Worm (Caenorhabditis elegans): ENCODE results near the gene aldo-2.

DNA sequence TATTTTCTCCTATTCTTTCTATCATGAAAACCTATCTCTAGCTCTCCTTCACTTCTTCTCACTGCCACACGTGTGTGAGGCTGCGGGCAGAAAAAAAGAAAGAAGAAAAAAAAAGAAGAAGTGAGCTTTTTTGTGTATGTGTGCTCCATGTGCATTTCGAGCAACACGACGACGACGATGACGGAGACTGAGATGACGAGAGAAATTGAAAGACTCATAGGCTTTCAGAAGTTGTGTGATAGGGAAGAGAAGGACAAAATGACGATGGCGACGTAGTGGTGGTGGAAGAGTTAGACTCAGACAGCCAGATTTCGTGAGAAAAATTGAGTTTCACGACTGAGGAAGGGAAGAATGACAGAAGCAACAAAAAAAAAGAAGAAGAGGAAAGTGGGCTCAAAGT lies 30.9 kb downstream of the aldo-2 start:
- TF ChIP-seq sea-1 (GFP tag; conservative IDR thresholded peaks at IDR 0.05) (no peak), B0310.2 (tag; optimal IDR thresholded peaks at IDR 0.05) (no peak), ceh-36 (tag; optimal IDR thresholded peaks at IDR 0.05) (no peak), ama-1 (optimal IDR thresholded peaks at IDR 0.05) (no peak), tra-4 (tag; optimal IDR thresholded peaks at IDR 0.05) (no peak), hnd-1 (tag; optimal IDR thresholded peaks at IDR 0.05) (no peak), ceh-13 (GFP tag; optimal IDR thresholded peaks at IDR 0.05) (no peak), aly-1 (tag; optimal IDR thresholded peaks at IDR 0.05) (no peak), pes-1 (GFP tag; IDR thresholded peaks at IDR 0.05) (no peak), tbx-11 (GFP tag; IDR thresholded peaks at IDR 0.05) (no peak)

Measured in whole organism, early embryonic.